Fruit fly (Drosophila melanogaster) whole organism, embryonic: Measurements from ENCODE around the gene da.

Experiments used
- CG10431 ChIP-seq: fragments of 200-800 bp; sonication (Bioruptor generic); optimal IDR thresholded peaks from 3 replicates; lab custom pipeline; 2018; ENCODE audit warnings: missing biosample characterization, mild to moderate bottlenecking, missing genetic modification characterization
- CG13123 ChIP-seq: fragments of 200-800 bp; sonication (Bioruptor generic); optimal IDR thresholded peaks from 2 replicates; lab custom pipeline; 2016; ENCODE audit warnings: missing biosample characterization, missing genetic modification characterization
- CG13296 ChIP-seq: fragments of 200-800 bp; sonication (Bioruptor generic); optimal IDR thresholded peaks from 3 replicates; lab custom pipeline; 2018; ENCODE audit warnings: missing biosample characterization, mild to moderate bottlenecking, missing genetic modification characterization
- CG13424 ChIP-seq: fragments of 200-800 bp; sonication (Bioruptor generic); optimal IDR thresholded peaks from 2 replicates; lab custom pipeline; 2019; ENCODE audit warnings: missing biosample characterization, mild to moderate bottlenecking, missing genetic modification characterization, moderate library complexity
- CG13624 ChIP-seq: fragments of 200-800 bp; sonication (Bioruptor generic); optimal IDR thresholded peaks from 2 replicates; lab custom pipeline; 2016; ENCODE audit warnings: missing biosample characterization, missing genetic modification characterization
- CG1602 ChIP-seq: fragments of 200-800 bp; sonication (Bioruptor generic); optimal IDR thresholded peaks from 3 replicates; lab custom pipeline; 2016; ENCODE audit warnings: missing biosample characterization, missing genetic modification characterization
- CG16815 ChIP-seq: fragments of 200-800 bp; sonication (Bioruptor generic); optimal IDR thresholded peaks from 3 replicates; lab custom pipeline; 2017; ENCODE audit warnings: missing biosample characterization, mild to moderate bottlenecking, missing genetic modification characterization
- CG17328 ChIP-seq: fragments of 200-800 bp; sonication (Bioruptor generic); IDR thresholded peaks from 2 replicates; pipeline ENCODE4 v1.3.6; 2022; ENCODE audit warnings: missing biosample characterization, missing genetic modification characterization
- CG17802 ChIP-seq: fragments of 200-800 bp; sonication (Bioruptor generic); optimal IDR thresholded peaks from 2 replicates; lab custom pipeline; 2018; ENCODE audit warnings: missing biosample characterization, mild to moderate bottlenecking, missing genetic modification characterization, moderate library complexity
- CG17912 ChIP-seq: fragments of 200-800 bp; sonication (Bioruptor generic); optimal IDR thresholded peaks from 2 replicates; lab custom pipeline; 2018; ENCODE audit warnings: missing biosample characterization, mild to moderate bottlenecking, missing genetic modification characterization
- CG2120 ChIP-seq: fragments of 200-800 bp; sonication (Bioruptor generic); optimal IDR thresholded peaks from 3 replicates; lab custom pipeline; 2016; ENCODE audit warnings: missing biosample characterization, missing genetic modification characterization
- CG2889 ChIP-seq: fragments of 200-800 bp; sonication (Bioruptor generic); IDR thresholded peaks from 3 replicates; pipeline ENCODE4 v1.3.6; 2022; ENCODE audit warnings: missing biosample characterization, missing genetic modification characterization
- CG32532 ChIP-seq: fragments of 200-800 bp; sonication (Bioruptor generic); IDR thresholded peaks from 2 replicates; pipeline ENCODE4 v1.3.6; 2022; ENCODE audit warnings: missing biosample characterization, missing genetic modification characterization
- CG34376 ChIP-seq: fragments of 200-800 bp; sonication (Bioruptor generic); optimal IDR thresholded peaks from 2 replicates; lab custom pipeline; 2018; ENCODE audit warnings: missing biosample characterization, mild to moderate bottlenecking, missing genetic modification characterization
- CG34422 ChIP-seq: fragments of 200-800 bp; sonication (Bioruptor generic); IDR thresholded peaks from 3 replicates; pipeline ENCODE4 v1.3.6; 2022; ENCODE audit warnings: missing biosample characterization, missing genetic modification characterization
- CG3995 ChIP-seq: fragments of 200-800 bp; sonication (Bioruptor generic); optimal IDR thresholded peaks from 3 replicates; lab custom pipeline; 2016; ENCODE audit warnings: missing biosample characterization, missing genetic modification characterization
- CG4707 ChIP-seq: fragments of 200-800 bp; sonication (Bioruptor generic); optimal IDR thresholded peaks from 2 replicates; lab custom pipeline; 2018; ENCODE audit warnings: missing biosample characterization, mild to moderate bottlenecking, missing genetic modification characterization, moderate library complexity
- CG6765 ChIP-seq: fragments of 200-800 bp; sonication (Bioruptor generic); optimal IDR thresholded peaks from 3 replicates; lab custom pipeline; 2017; ENCODE audit warnings: missing biosample characterization, mild to moderate bottlenecking, missing genetic modification characterization
- CG8290 ChIP-seq, 3 experiments: fragments of 200-800 bp; sonication (Bioruptor generic); optimal IDR thresholded peaks; 2 replicates each; lab custom pipeline; 2016 to 2019; ENCODE audit warnings: missing biosample characterization in 3 of 3, missing genetic modification characterization in 3 of 3, mild to moderate bottlenecking in 2 of 3, moderate library complexity in 1 of 3
- CG8478 ChIP-seq: fragments of >200 bp; optimal IDR thresholded peaks from 2 replicates; lab custom pipeline; 2018
- CG8765 ChIP-seq: fragments of 200-800 bp; sonication (Bioruptor generic); IDR thresholded peaks from 2 replicates; pipeline ENCODE4 v1.3.6; 2022; ENCODE audit warnings: missing biosample characterization, missing genetic modification characterization
- CG8944 ChIP-seq: fragments of 200-800 bp; sonication (Bioruptor generic); optimal IDR thresholded peaks from 3 replicates; lab custom pipeline; 2016; ENCODE audit warnings: missing biosample characterization, missing genetic modification characterization
- D ChIP-seq, 2 experiments: fragments of 200-800 bp in 1 of 2; fragments of >200 bp in 1 of 2; sonication (Bioruptor generic) in 1 of 2; optimal IDR thresholded peaks; 2 replicates in 1 of 2; 3 replicates in 1 of 2; lab custom pipeline; 2017; ENCODE audit warnings: mild to moderate bottlenecking in 1 of 2, missing biosample characterization in 1 of 2, missing genetic modification characterization in 1 of 2, missing genetic modification reagents in 1 of 2
- Dref ChIP-seq: fragments of 200-800 bp; sonication (Bioruptor generic); IDR thresholded peaks from 2 replicates; pipeline ENCODE4 v1.3.6; 2022; ENCODE audit warnings: missing biosample characterization, missing genetic modification characterization
- HLH54F ChIP-seq: fragments of 200-800 bp; sonication (Bioruptor generic); optimal IDR thresholded peaks from 3 replicates; lab custom pipeline; 2016; ENCODE audit warnings: missing biosample characterization, missing genetic modification characterization
- Hey ChIP-seq: fragments of 200-800 bp; sonication (Bioruptor generic); optimal IDR thresholded peaks from 3 replicates; lab custom pipeline; 2018; ENCODE audit warnings: missing biosample characterization, mild to moderate bottlenecking, missing genetic modification characterization
- HmgD ChIP-seq: fragments of 200-800 bp; sonication (Bioruptor generic); optimal IDR thresholded peaks from 3 replicates; lab custom pipeline; 2016; ENCODE audit warnings: missing biosample characterization, missing genetic modification characterization
- NK7.1 ChIP-seq: fragments of 200-800 bp; sonication (Bioruptor generic); optimal IDR thresholded peaks from 3 replicates; lab custom pipeline; 2016; ENCODE audit warnings: missing biosample characterization, missing genetic modification characterization
- Opbp ChIP-seq: fragments of 200-800 bp; sonication (Bioruptor generic); IDR thresholded peaks from 3 replicates; pipeline ENCODE4 v1.3.6; 2022; ENCODE audit warnings: missing biosample characterization, missing genetic modification characterization; ENCODE audit not compliant: partially characterized antibody
- Xbp1 ChIP-seq: fragments of 200-800 bp; sonication (Bioruptor generic); optimal IDR thresholded peaks from 3 replicates; lab custom pipeline; 2016; ENCODE audit warnings: missing biosample characterization, mild to moderate bottlenecking, missing genetic modification characterization
- al ChIP-seq: fragments of 200-800 bp; sonication (Bioruptor generic); IDR thresholded peaks from 2 replicates; pipeline ENCODE4 v1.3.6; 2022; ENCODE audit warnings: missing biosample characterization, missing genetic modification characterization
- ara ChIP-seq: fragments of 200-800 bp; sonication (Bioruptor generic); IDR thresholded peaks from 2 replicates; pipeline ENCODE4 v1.3.6; 2022; ENCODE audit warnings: missing biosample characterization, missing genetic modification characterization
- ash1 ChIP-seq: fragments of 200-800 bp; sonication (Bioruptor generic); optimal IDR thresholded peaks from 2 replicates; lab custom pipeline; 2018; ENCODE audit warnings: missing biosample characterization, mild to moderate bottlenecking, missing genetic modification characterization
- cato ChIP-seq: fragments of 200-800 bp; sonication (Bioruptor generic); optimal IDR thresholded peaks from 2 replicates; lab custom pipeline; 2016; ENCODE audit warnings: missing biosample characterization, missing genetic modification characterization, borderline replicate concordance
- dimm ChIP-seq: fragments of 200-800 bp; sonication (Bioruptor generic); IDR thresholded peaks from 2 replicates; pipeline ENCODE4 v1.3.6; 2022; ENCODE audit warnings: missing biosample characterization, missing genetic modification characterization
- ems ChIP-seq: fragments of 200-800 bp; sonication (Bioruptor generic); optimal IDR thresholded peaks from 3 replicates; lab custom pipeline; 2016; ENCODE audit warnings: missing biosample characterization, missing genetic modification characterization
- fu2 ChIP-seq: fragments of 200-800 bp; sonication (Bioruptor generic); optimal IDR thresholded peaks from 2 replicates; lab custom pipeline; 2016; ENCODE audit warnings: missing biosample characterization, missing genetic modification characterization
- gcm ChIP-seq: fragments of 200-800 bp; sonication (Bioruptor generic); optimal IDR thresholded peaks from 2 replicates; lab custom pipeline; 2019; ENCODE audit warnings: missing biosample characterization, mild to moderate bottlenecking, missing genetic modification characterization, moderate library complexity
- hb ChIP-seq: fragments of 200-800 bp; sonication (Bioruptor generic); IDR thresholded peaks from 3 replicates; pipeline ENCODE4 v1.3.6; 2022; ENCODE audit warnings: missing biosample characterization, missing genetic modification characterization; ENCODE audit not compliant: partially characterized antibody
- nerfin-2 ChIP-seq: fragments of 200-800 bp; sonication (Bioruptor generic); IDR thresholded peaks from 2 replicates; pipeline ENCODE4 v1.3.6; 2022; ENCODE audit warnings: missing biosample characterization, missing genetic modification characterization; ENCODE audit not compliant: partially characterized antibody
- pho ChIP-seq: fragments of 200-800 bp; sonication (Bioruptor generic); optimal IDR thresholded peaks from 2 replicates; lab custom pipeline; 2016; ENCODE audit warnings: missing biosample characterization, missing genetic modification characterization
- schlank ChIP-seq: fragments of 200-800 bp; sonication (Bioruptor generic); optimal IDR thresholded peaks from 2 replicates; lab custom pipeline; 2018; ENCODE audit warnings: missing biosample characterization, mild to moderate bottlenecking, missing genetic modification characterization
- sna ChIP-seq: fragments of 200-800 bp; sonication (Bioruptor generic); IDR thresholded peaks from 2 replicates; pipeline ENCODE4 v1.3.6; 2022; ENCODE audit warnings: missing biosample characterization, missing genetic modification characterization; ENCODE audit not compliant: partially characterized antibody
- sr ChIP-seq: fragments of 200-800 bp; sonication (Bioruptor generic); IDR thresholded peaks from 3 replicates; pipeline ENCODE4 v1.3.6; 2022; ENCODE audit warnings: missing biosample characterization, missing genetic modification characterization
- sug ChIP-seq: fragments of 200-800 bp; optimal IDR thresholded peaks from 2 replicates; lab custom pipeline; 2019; ENCODE audit warnings: missing biosample characterization, mild to moderate bottlenecking, missing genetic modification characterization, moderate library complexity
- tll ChIP-seq, 2 experiments: fragments of 200-800 bp in 1 of 2; fragments of >200 bp in 1 of 2; sonication (Bioruptor generic) in 1 of 2; optimal IDR thresholded peaks; 2 replicates each; lab custom pipeline; 2017 to 2019; ENCODE audit warnings: missing biosample characterization in 2 of 2, missing genetic modification characterization in 2 of 2, mild to moderate bottlenecking in 1 of 2, moderate library complexity in 1 of 2
- trem ChIP-seq: fragments of 200-800 bp; optimal IDR thresholded peaks from 3 replicates; lab custom pipeline; 2019; ENCODE audit warnings: missing biosample characterization, mild to moderate bottlenecking, missing genetic modification characterization, moderate library complexity
- unc-4 ChIP-seq: fragments of 200-800 bp; sonication (Bioruptor generic); IDR thresholded peaks from 2 replicates; pipeline ENCODE4 v1.3.6; 2022; ENCODE audit warnings: missing biosample characterization, missing genetic modification characterization; ENCODE audit not compliant: partially characterized antibody
- vnd ChIP-seq: fragments of 200-800 bp; sonication (Bioruptor generic); IDR thresholded peaks from 3 replicates; pipeline ENCODE4 v1.3.6; 2022; ENCODE audit warnings: missing biosample characterization, missing genetic modification characterization; ENCODE audit not compliant: partially characterized antibody

Gene da

DNA sequence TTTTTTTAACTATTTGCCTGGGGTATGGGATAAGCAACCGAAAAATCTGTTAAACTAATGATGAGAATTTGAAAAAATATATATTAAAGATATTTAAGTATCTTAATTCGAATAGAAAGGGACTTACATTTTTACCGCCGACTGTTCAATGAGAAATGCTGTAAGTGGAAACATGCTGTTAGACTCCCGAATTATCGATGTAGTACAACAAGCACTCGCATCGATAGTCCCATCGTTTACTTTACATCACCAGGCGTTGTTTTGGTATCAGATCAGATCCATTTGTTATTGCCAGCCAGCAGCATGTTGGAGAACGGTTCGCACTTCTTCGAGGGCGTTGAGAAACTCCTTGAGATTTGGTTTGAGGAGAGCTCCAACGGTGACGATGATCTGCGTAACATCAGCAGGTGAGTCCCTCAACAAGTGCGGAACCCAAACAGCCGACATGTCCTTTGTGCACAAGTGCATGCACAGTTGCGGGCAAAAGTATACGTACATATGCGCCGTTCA is 48.6 kb upstream of the da start, which contains the start of gene SamDC (continued):
- no peak for TF ChIP-seq Hey (tag; lab: Kevin White, UChicago)
- 0 out of 2 replicates have a peak, but pooled peaks have one; percentile 21 for TF ChIP-seq al (GFP tag; lab: Robert Waterston, UW)
- TF ChIP-seq CG32532 (GFP tag; lab: Robert Waterston, UW), result peak; percentile 42; the same call in 1 of the 2 replicates
- TF ChIP-seq CG13624 (GFP tag; lab: Kevin White, UChicago), result peak; percentile 7
- TF ChIP-seq CG17328 (GFP tag; lab: Robert Waterston, UW), result peak; percentile 24; the same call in 1 of the 2 replicates
- peak; percentile 59 for TF ChIP-seq CG13424 (tag; lab: Kevin White, UChicago)
- peak; percentile 45 for TF ChIP-seq trem
- peak; percentile 39 for TF ChIP-seq CG1602 (GFP tag; lab: Kevin White, UChicago)
- peak; percentile 59; the same call in 2 of the 3 replicates for TF ChIP-seq vnd (GFP tag; lab: Robert Waterston, UW)
- TF ChIP-seq pho, result peak; percentile 46
- no peak for TF ChIP-seq fu2 (GFP tag; lab: Kevin White, UChicago)
- TF ChIP-seq sr (GFP tag; lab: Robert Waterston, UW), result no peak
- no peak for TF ChIP-seq CG10431
- TF ChIP-seq CG34376 (GFP tag; lab: Kevin White, UChicago), result peak; percentile 71
- TF ChIP-seq sug (tag; lab: Kevin White, UChicago), result peak; percentile 48
- TF ChIP-seq NK7.1 (GFP tag; lab: Kevin White, UChicago), result peak; percentile 27
- peak; percentile 91 for TF ChIP-seq CG17802 (tag; lab: Kevin White, UChicago)
- peak; percentile 80 for TF ChIP-seq CG8290 (GFP tag; optimal IDR thresholded peaks at IDR 0.05; lab: Kevin White, UChicago)
- TF ChIP-seq CG8290 (tag; optimal IDR thresholded peaks at IDR 0.05; lab: Kevin White, UChicago), result peak; percentile 1 to 79
- no peak for TF ChIP-seq D (optimal IDR thresholded peaks at IDR 0.05; lab: Kevin White, UChicago)
- TF ChIP-seq D (GFP tag; optimal IDR thresholded peaks at IDR 0.05; lab: Kevin White, UChicago), result no peak
- TF ChIP-seq sna (GFP tag; lab: Robert Waterston, UW), result peak; percentile 63
- TF ChIP-seq CG8478, result no peak
- peak; percentile 27 for TF ChIP-seq HmgD (GFP tag; lab: Kevin White, UChicago)
- peak; percentile 37 for TF ChIP-seq CG2120 (GFP tag; lab: Kevin White, UChicago)
- peak; percentile 59; the same call in 1 of the 2 replicates for TF ChIP-seq nerfin-2 (GFP tag; lab: Robert Waterston, UW)
- TF ChIP-seq schlank (tag; lab: Kevin White, UChicago), result peak; percentile 35
- TF ChIP-seq hb (GFP tag; lab: Robert Waterston, UW), result peak; percentile 73; the same call in 2 of the 3 replicates
- TF ChIP-seq CG13296 (GFP tag; lab: Kevin White, UChicago), result no peak
- no peak for TF ChIP-seq CG8765 (GFP tag; lab: Robert Waterston, UW)
- TF ChIP-seq CG16815, result peak; percentile 7
- TF ChIP-seq ems (GFP tag; lab: Kevin White, UChicago), result peak; percentile 8
- peak; percentile 23 for TF ChIP-seq HLH54F (GFP tag; lab: Kevin White, UChicago)
- TF ChIP-seq CG3995, result peak; percentile 8
- TF ChIP-seq CG17912 (GFP tag; lab: Kevin White, UChicago), result no peak
- peak; percentile 72; the same call in 2 of the 3 replicates for TF ChIP-seq CG34422 (GFP tag; lab: Robert Waterston, UW)
- TF ChIP-seq CG6765, result peak; percentile 31
- TF ChIP-seq Opbp (GFP tag; lab: Robert Waterston, UW), result peak; percentile 83
- no peak for TF ChIP-seq CG2889 (GFP tag; lab: Robert Waterston, UW)
- peak; percentile 51 for TF ChIP-seq Xbp1 (GFP tag; lab: Kevin White, UChicago)
- TF ChIP-seq Dref (GFP tag; lab: Robert Waterston, UW), result peak; percentile 91
- TF ChIP-seq tll (GFP tag; optimal IDR thresholded peaks at IDR 0.05; lab: Kevin White, UChicago), result no peak
- TF ChIP-seq CG13123 (GFP tag; lab: Kevin White, UChicago), result peak; percentile 12
- peak; percentile 16 for TF ChIP-seq ash1 (GFP tag; lab: Kevin White, UChicago)
- TF ChIP-seq gcm (GFP tag; lab: Kevin White, UChicago), result no peak
- TF ChIP-seq ara (GFP tag; lab: Robert Waterston, UW), result peak; percentile 58; the same call in 1 of the 2 replicates
- no peak for TF ChIP-seq dimm (GFP tag; lab: Robert Waterston, UW)
- TF ChIP-seq unc-4 (GFP tag; lab: Robert Waterston, UW), result peak; percentile 77
- peak; percentile 17 for TF ChIP-seq CG8944 (GFP tag; lab: Kevin White, UChicago)
- TF ChIP-seq CG4707 (GFP tag; lab: Kevin White, UChicago), result peak; percentile 8
- TF ChIP-seq cato (GFP tag; lab: Kevin White, UChicago), result no peak
